Worm (Caenorhabditis elegans) whole organism, early embryonic: ENCODE measurements around the gene rpt-2.

Source experiments
- B0310.2 ChIP-seq: sonication (generic microtip); optimal IDR thresholded peaks from 2 replicates; lab custom pipeline; 2016; ENCODE audit warnings: mild to moderate bottlenecking, missing genetic modification characterization, missing compliant biosample characterization
- F13C5.2 ChIP-seq: sonication (generic microtip); optimal IDR thresholded peaks from 2 replicates; lab custom pipeline; 2017; ENCODE audit warnings: mild to moderate bottlenecking, missing genetic modification characterization, inconsistent platforms, missing compliant biosample characterization
- aly-1 ChIP-seq: sonication (generic microtip); optimal IDR thresholded peaks from 2 replicates; lab custom pipeline; 2016; ENCODE audit warnings: missing genetic modification characterization, missing compliant biosample characterization
- ama-1 ChIP-seq: fragments of 150-350 bp; optimal IDR thresholded peaks from 2 replicates; lab custom pipeline; 2014
- ceh-13 ChIP-seq: fragments of 200-800 bp; sonication (Bioruptor generic); optimal IDR thresholded peaks from 2 replicates; lab custom pipeline; 2018; ENCODE audit warnings: mild to moderate bottlenecking, missing genetic modification characterization, missing compliant biosample characterization
- ceh-36 ChIP-seq: sonication (generic microtip); optimal IDR thresholded peaks from 2 replicates; lab custom pipeline; 2016; ENCODE audit warnings: missing genetic modification characterization, inconsistent platforms, missing compliant biosample characterization
- ets-7 ChIP-seq: sonication (generic microtip); optimal IDR thresholded peaks from 2 replicates; lab custom pipeline; 2016; ENCODE audit warnings: missing genotype, missing genetic modification characterization, missing compliant biosample characterization
- flt-1 ChIP-seq: fragments of 200-800 bp; sonication (Bioruptor generic); IDR thresholded peaks from 2 replicates; pipeline ENCODE4 v1.3.6; 2022; ENCODE audit warnings: missing genetic modification characterization, missing compliant biosample characterization
- hmbx-1 ChIP-seq: sonication (generic microtip); optimal IDR thresholded peaks from 2 replicates; lab custom pipeline; 2016; ENCODE audit warnings: mild to moderate bottlenecking, missing genetic modification characterization, missing compliant biosample characterization
- hmg-4 ChIP-seq: fragments of 200-800 bp; sonication (Bioruptor generic); optimal IDR thresholded peaks from 2 replicates; lab custom pipeline; 2018; ENCODE audit warnings: mild to moderate bottlenecking, missing genetic modification characterization, missing compliant biosample characterization
- hnd-1 ChIP-seq: sonication (generic microtip); optimal IDR thresholded peaks from 2 replicates; lab custom pipeline; 2016; ENCODE audit warnings: missing genetic modification characterization, missing compliant biosample characterization
- pes-1 ChIP-seq: fragments of 200-800 bp; sonication (Bioruptor generic); IDR thresholded peaks from 2 replicates; pipeline ENCODE4 v1.3.6; 2022; ENCODE audit warnings: missing genetic modification reagents, missing genetic modification characterization, missing compliant biosample characterization
- scrt-1 ChIP-seq: fragments of 200-800 bp; sonication (Bioruptor generic); IDR thresholded peaks from 2 replicates; pipeline ENCODE4 v1.3.6; 2022; ENCODE audit warnings: missing genetic modification characterization, missing compliant biosample characterization
- sea-1 ChIP-seq: fragments of 200-800 bp; sonication (Bioruptor generic); conservative IDR thresholded peaks from 2 replicates; pipeline ENCODE4 v1.3.6; 2022; ENCODE audit warnings: missing genetic modification characterization, missing compliant biosample characterization
- tbx-11 ChIP-seq: fragments of 200-800 bp; sonication (Bioruptor generic); IDR thresholded peaks from 2 replicates; pipeline ENCODE4 v1.3.6; 2022; ENCODE audit warnings: missing genetic modification characterization, missing compliant biosample characterization
- tbx-37 ChIP-seq: fragments of 200-800 bp; sonication (Bioruptor generic); conservative IDR thresholded peaks from 2 replicates; pipeline ENCODE4 v1.3.6; 2022; ENCODE audit warnings: missing genetic modification reagents, missing genetic modification characterization, missing compliant biosample characterization
- tra-4 ChIP-seq: sonication (generic microtip); optimal IDR thresholded peaks from 2 replicates; lab custom pipeline; 2017; ENCODE audit warnings: missing genetic modification characterization, missing compliant biosample characterization

The rpt-2 gene

ce11 chrV:6030559-6030975, 13.1 kb upstream of the rpt-2 start:
- TF ChIP-seq ceh-36 (tag; lab: Kevin White, UChicago) = no peak
- no peak for TF ChIP-seq ama-1 (lab: Kevin White, UChicago)
- no peak for TF ChIP-seq F13C5.2
- TF ChIP-seq ets-7 (tag; lab: Kevin White, UChicago) = no peak
- TF ChIP-seq flt-1 (GFP tag; lab: Robert Waterston, UW) = no peak
- TF ChIP-seq B0310.2 (tag; lab: Kevin White, UChicago) = no peak
- TF ChIP-seq tbx-37 (GFP tag; lab: Robert Waterston, UW) = no peak

- TF ChIP-seq hmbx-1 (tag; lab: Kevin White, UChicago) = no peak
- TF ChIP-seq sea-1 (GFP tag; lab: Robert Waterston, UW) = no peak
- no peak for TF ChIP-seq F13C5.2
- no peak for TF ChIP-seq tbx-11 (GFP tag; lab: Robert Waterston, UW)
- TF ChIP-seq aly-1 (tag; lab: Kevin White, UChicago) = no peak
- TF ChIP-seq ama-1 (lab: Kevin White, UChicago) = no peak
- TF ChIP-seq ceh-13 (GFP tag; lab: Kevin White, UChicago) = no peak
- no peak for TF ChIP-seq tbx-37 (GFP tag; lab: Robert Waterston, UW)
- no peak for TF ChIP-seq ceh-36 (tag; lab: Kevin White, UChicago)
- no peak for TF ChIP-seq pes-1
- TF ChIP-seq tra-4 (tag; lab: Kevin White, UChicago) = no peak
- no peak for TF ChIP-seq scrt-1 (GFP tag; lab: Robert Waterston, UW)
- TF ChIP-seq ets-7 (tag; lab: Kevin White, UChicago) = no peak
- no peak for TF ChIP-seq B0310.2 (tag; lab: Kevin White, UChicago)
- TF ChIP-seq flt-1 (GFP tag; lab: Robert Waterston, UW) = no peak
- TF ChIP-seq hmg-4 = no peak
- no peak for TF ChIP-seq hnd-1 (tag; lab: Kevin White, UChicago)
These were observed 4.6 kb upstream of the rpt-2 start for ce11 chrV:6022076-6022475.

- TF ChIP-seq hmbx-1 (tag; lab: Kevin White, UChicago) (no peak), ceh-36 (tag; lab: Kevin White, UChicago) (no peak), ceh-13 (GFP tag; lab: Kevin White, UChicago) (no peak), F13C5.2 (no peak), flt-1 (GFP tag; lab: Robert Waterston, UW) (no peak), sea-1 (GFP tag; lab: Robert Waterston, UW) (no peak)
These were observed 1.5 kb upstream of the rpt-2 start, which contains the start of gene picc-1 for ce11 chrV:6018944-6019450. picc-1 (plus strand) TSS chrV:6018994.

- TF ChIP-seq tbx-37 (GFP tag; lab: Robert Waterston, UW) (no peak), ama-1 (lab: Kevin White, UChicago) (no peak), ceh-13 (GFP tag; lab: Kevin White, UChicago) (no peak), flt-1 (GFP tag; lab: Robert Waterston, UW) (no peak), B0310.2 (tag; lab: Kevin White, UChicago) (no peak), F13C5.2 (no peak), hmbx-1 (tag; lab: Kevin White, UChicago) (no peak), ets-7 (tag; lab: Kevin White, UChicago) (no peak), hnd-1 (tag; lab: Kevin White, UChicago) (no peak), scrt-1 (GFP tag; lab: Robert Waterston, UW) (no peak), sea-1 (GFP tag; lab: Robert Waterston, UW) (no peak), hmg-4 (no peak), pes-1 (no peak), ceh-36 (tag; lab: Kevin White, UChicago) (no peak), tbx-11 (GFP tag; lab: Robert Waterston, UW) (no peak), tra-4 (tag; lab: Kevin White, UChicago) (no peak), aly-1 (tag; lab: Kevin White, UChicago) (no peak)
These were observed 1.4 kb downstream of the rpt-2 start for ce11 chrV:6016097-6016496.

- TF ChIP-seq pes-1 (no peak), sea-1 (GFP tag; lab: Robert Waterston, UW) (no peak), ceh-13 (GFP tag; lab: Kevin White, UChicago) (no peak), tra-4 (tag; lab: Kevin White, UChicago) (no peak)
These were observed 1.9 kb downstream of the rpt-2 start for ce11 chrV:6015546-6016089.

- no peak for TF ChIP-seq hnd-1 (tag; lab: Kevin White, UChicago)
- no peak for TF ChIP-seq aly-1 (tag; lab: Kevin White, UChicago)
- no peak for TF ChIP-seq hmg-4
- TF ChIP-seq tra-4 (tag; lab: Kevin White, UChicago) = no peak
- no peak for TF ChIP-seq F13C5.2
- TF ChIP-seq ets-7 (tag; lab: Kevin White, UChicago) = no peak
- no peak for TF ChIP-seq B0310.2 (tag; lab: Kevin White, UChicago)
- no peak for TF ChIP-seq ceh-13 (GFP tag; lab: Kevin White, UChicago)
- TF ChIP-seq hmbx-1 (tag; lab: Kevin White, UChicago) = no peak
- no peak for TF ChIP-seq tbx-11 (GFP tag; lab: Robert Waterston, UW)
- no peak for TF ChIP-seq pes-1
- no peak for TF ChIP-seq ama-1 (lab: Kevin White, UChicago)
- no peak for TF ChIP-seq ceh-36 (tag; lab: Kevin White, UChicago)
- no peak for TF ChIP-seq scrt-1 (GFP tag; lab: Robert Waterston, UW)
- TF ChIP-seq sea-1 (GFP tag; lab: Robert Waterston, UW) = no peak
- no peak for TF ChIP-seq tbx-37 (GFP tag; lab: Robert Waterston, UW)
- no peak for TF ChIP-seq flt-1 (GFP tag; lab: Robert Waterston, UW)
These were observed 5.1 kb downstream of the rpt-2 start for ce11 chrV:6012401-6012800.

DNA sequence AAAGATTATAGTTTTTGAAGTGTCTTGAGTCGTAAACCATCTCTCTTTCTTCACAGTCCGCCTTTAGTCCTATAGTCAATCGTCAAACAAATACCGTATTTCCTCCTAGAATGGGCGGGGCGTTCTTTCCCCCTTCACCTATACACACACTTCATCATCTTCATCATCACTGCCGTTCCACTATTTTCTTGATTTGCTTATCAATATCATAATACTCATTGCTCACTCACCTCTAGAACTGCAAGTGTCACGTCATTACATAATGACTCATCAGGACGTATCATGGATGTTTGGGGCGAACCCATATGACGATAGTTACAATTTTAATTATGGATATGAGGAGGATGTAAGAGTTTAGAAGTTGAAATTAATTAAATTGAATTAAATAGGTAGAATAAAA, 6.8 kb downstream of the rpt-2 start:
- TF ChIP-seq ets-7 (tag; lab: Kevin White, UChicago) (no peak), ceh-13 (GFP tag; lab: Kevin White, UChicago) (no peak), ama-1 (lab: Kevin White, UChicago) (no peak), tbx-37 (GFP tag; lab: Robert Waterston, UW) (no peak), sea-1 (GFP tag; lab: Robert Waterston, UW) (no peak), hnd-1 (tag; lab: Kevin White, UChicago) (no peak), tra-4 (tag; lab: Kevin White, UChicago) (no peak), ceh-36 (tag; lab: Kevin White, UChicago) (no peak), tbx-11 (GFP tag; lab: Robert Waterston, UW) (no peak), hmbx-1 (tag; lab: Kevin White, UChicago) (no peak), scrt-1 (GFP tag; lab: Robert Waterston, UW) (no peak), aly-1 (tag; lab: Kevin White, UChicago) (no peak)
